Worm (Caenorhabditis elegans) whole organism, late embryonic: ENCODE data around the gene F28C1.1.

Experiments
- C38D4.7 ChIP-seq: fragments of 200-800 bp; sonication (Bioruptor generic); optimal IDR thresholded peaks from 2 replicates; lab custom pipeline; 2018; ENCODE audit warnings: mild to moderate bottlenecking, missing genetic modification characterization, moderate library complexity, missing compliant biosample characterization
- F13H6.1 ChIP-seq: sonication (generic microtip); optimal IDR thresholded peaks from 2 replicates; lab custom pipeline; 2016; ENCODE audit warnings: missing genetic modification characterization, missing compliant biosample characterization
- K02D7.2 ChIP-seq: sonication (generic microtip); optimal IDR thresholded peaks from 2 replicates; lab custom pipeline; 2017; ENCODE audit warnings: mild to moderate bottlenecking, missing genetic modification characterization, missing compliant biosample characterization
- T23F11.4 ChIP-seq: fragments of 200-800 bp; sonication (Bioruptor generic); optimal IDR thresholded peaks from 2 replicates; lab custom pipeline; 2018; ENCODE audit warnings: mild to moderate bottlenecking, missing genetic modification characterization, missing compliant biosample characterization
- ahr-1 ChIP-seq: sonication (generic microtip); optimal IDR thresholded peaks from 2 replicates; lab custom pipeline; 2016; ENCODE audit warnings: missing genetic modification characterization, missing compliant biosample characterization
- ama-1 ChIP-seq: fragments of 150-350 bp; optimal IDR thresholded peaks from 2 replicates; lab custom pipeline; 2014
- ceh-19 ChIP-seq: fragments of 200-800 bp; sonication (Bioruptor generic); optimal IDR thresholded peaks from 2 replicates; lab custom pipeline; 2018; ENCODE audit warnings: mild to moderate bottlenecking, missing genetic modification characterization, missing compliant biosample characterization
- ceh-2 ChIP-seq: sonication (generic microtip); optimal IDR thresholded peaks from 2 replicates; lab custom pipeline; 2016; ENCODE audit warnings: missing genotype, missing genetic modification characterization, missing compliant biosample characterization
- ceh-22 ChIP-seq: sonication (generic microtip); optimal IDR thresholded peaks from 2 replicates; lab custom pipeline; 2017; ENCODE audit warnings: missing biosample characterization, missing genetic modification characterization
- ceh-24 ChIP-seq: sonication (generic microtip); optimal IDR thresholded peaks from 2 replicates; lab custom pipeline; 2016; ENCODE audit warnings: mild to moderate bottlenecking, missing genetic modification characterization, missing compliant biosample characterization
- ceh-48 ChIP-seq: sonication (generic microtip); optimal IDR thresholded peaks from 2 replicates; lab custom pipeline; 2016; ENCODE audit warnings: missing genetic modification characterization, inconsistent platforms, missing compliant biosample characterization
- ceh-6 ChIP-seq: fragments of 200-800 bp; sonication (Bioruptor generic); optimal IDR thresholded peaks from 2 replicates; lab custom pipeline; 2018; ENCODE audit warnings: mild to moderate bottlenecking, missing genetic modification characterization, missing compliant biosample characterization
- ceh-9 ChIP-seq: sonication (generic microtip); optimal IDR thresholded peaks from 2 replicates; lab custom pipeline; 2016; ENCODE audit warnings: mild to moderate bottlenecking, missing genetic modification characterization, inconsistent platforms, missing compliant biosample characterization
- che-1 ChIP-seq: sonication (generic microtip); optimal IDR thresholded peaks from 2 replicates; lab custom pipeline; 2016; ENCODE audit warnings: mild to moderate bottlenecking, missing genetic modification characterization, missing compliant biosample characterization
- elt-2 ChIP-seq: sonication (generic microtip); optimal IDR thresholded peaks from 2 replicates; lab custom pipeline; 2016; ENCODE audit warnings: missing genetic modification reagents, missing genetic modification characterization, missing compliant biosample characterization
- ets-4 ChIP-seq: sonication (generic microtip); optimal IDR thresholded peaks from 2 replicates; lab custom pipeline; 2016; ENCODE audit warnings: missing genetic modification characterization, missing compliant biosample characterization
- eyg-1 ChIP-seq: sonication (generic microtip); optimal IDR thresholded peaks from 2 replicates; lab custom pipeline; 2016; ENCODE audit warnings: missing genotype, missing genetic modification characterization, missing compliant biosample characterization
- fax-1 ChIP-seq: sonication (generic microtip); optimal IDR thresholded peaks from 2 replicates; lab custom pipeline; 2016; ENCODE audit warnings: missing genotype, missing genetic modification characterization, missing compliant biosample characterization
- fkh-10 ChIP-seq: fragments of 150-350 bp; optimal IDR thresholded peaks from 2 replicates; lab custom pipeline; 2014; ENCODE audit warnings: missing biosample characterization, missing genetic modification reagents, missing genetic modification characterization
- fkh-6 ChIP-seq: sonication (generic microtip); optimal IDR thresholded peaks from 2 replicates; lab custom pipeline; 2016; ENCODE audit warnings: missing genetic modification characterization, missing compliant biosample characterization
- hlh-13 ChIP-seq: fragments of 200-800 bp; sonication (Bioruptor generic); optimal IDR thresholded peaks from 2 replicates; lab custom pipeline; 2018; ENCODE audit warnings: mild to moderate bottlenecking, missing genetic modification characterization, missing compliant biosample characterization
- hlh-15 ChIP-seq: sonication (generic microtip); optimal IDR thresholded peaks from 2 replicates; lab custom pipeline; 2016; ENCODE audit warnings: missing genetic modification characterization, missing compliant biosample characterization
- hlh-30 ChIP-seq: sonication (generic microtip); optimal IDR thresholded peaks from 2 replicates; lab custom pipeline; 2017; ENCODE audit warnings: antibody characterized with exemption, missing genetic modification characterization, missing compliant biosample characterization; ENCODE audit not compliant: insufficient read depth
- hlh-8 ChIP-seq: sonication (generic microtip); optimal IDR thresholded peaks from 2 replicates; lab custom pipeline; 2016; ENCODE audit warnings: missing genotype, missing genetic modification characterization, missing compliant biosample characterization
- mec-3 ChIP-seq: sonication (generic microtip); optimal IDR thresholded peaks from 2 replicates; lab custom pipeline; 2016; ENCODE audit warnings: borderline replicate concordance, missing genetic modification characterization, missing compliant biosample characterization
- nfya-1 ChIP-seq: sonication (generic microtip); optimal IDR thresholded peaks from 2 replicates; lab custom pipeline; 2017; ENCODE audit warnings: missing genetic modification characterization, mild to moderate bottlenecking, missing compliant biosample characterization, antibody characterized with exemption, moderate library complexity
- odd-2 ChIP-seq: sonication (generic microtip); optimal IDR thresholded peaks from 2 replicates; lab custom pipeline; 2017; ENCODE audit warnings: antibody characterized with exemption, mild to moderate bottlenecking, missing genetic modification characterization, missing compliant biosample characterization
- pat-9 ChIP-seq: fragments of 200-800 bp; sonication (Bioruptor generic); optimal IDR thresholded peaks from 2 replicates; lab custom pipeline; 2018; ENCODE audit warnings: mild to moderate bottlenecking, missing genetic modification characterization, moderate library complexity, missing compliant biosample characterization
- pha-4 ChIP-seq: fragments of 150-350 bp; optimal IDR thresholded peaks from 2 replicates; lab custom pipeline; 2018; ENCODE audit warnings: missing biosample characterization, missing genetic modification reagents, missing genetic modification characterization
- pros-1 ChIP-seq: fragments of 150-350 bp; optimal IDR thresholded peaks from 2 replicates; lab custom pipeline; 2014; ENCODE audit warnings: missing biosample characterization, missing genetic modification reagents, missing genetic modification characterization
- ref-2 ChIP-seq: sonication (generic microtip); optimal IDR thresholded peaks from 2 replicates; lab custom pipeline; 2016; ENCODE audit warnings: missing genetic modification characterization, missing compliant biosample characterization
- rnt-1 ChIP-seq: sonication (generic microtip); optimal IDR thresholded peaks from 2 replicates; lab custom pipeline; 2016; ENCODE audit warnings: missing genetic modification characterization, missing compliant biosample characterization
- sox-2 ChIP-seq: fragments of 200-800 bp; sonication (Bioruptor generic); IDR thresholded peaks from 2 replicates; pipeline ENCODE4 v1.3.6; 2022; ENCODE audit warnings: missing genetic modification reagents, missing genetic modification characterization, missing compliant biosample characterization
- syd-9 ChIP-seq: sonication (generic microtip); optimal IDR thresholded peaks from 2 replicates; lab custom pipeline; 2016; ENCODE audit warnings: mild to moderate bottlenecking, missing genetic modification characterization, moderate library complexity, missing compliant biosample characterization
- tbx-2 ChIP-seq: sonication (generic microtip); optimal IDR thresholded peaks from 2 replicates; lab custom pipeline; 2016; ENCODE audit warnings: missing genetic modification characterization, missing compliant biosample characterization
- tbx-7 ChIP-seq: sonication (generic microtip); optimal IDR thresholded peaks from 2 replicates; lab custom pipeline; 2016; ENCODE audit warnings: missing genotype, missing genetic modification characterization, missing compliant biosample characterization
- ttx-3 ChIP-seq: sonication (generic microtip); optimal IDR thresholded peaks from 2 replicates; lab custom pipeline; 2016; ENCODE audit warnings: missing genetic modification reagents, missing genetic modification characterization, missing compliant biosample characterization
- unc-55 ChIP-seq: sonication (generic microtip); optimal IDR thresholded peaks from 2 replicates; lab custom pipeline; 2017; ENCODE audit warnings: missing biosample characterization, missing genetic modification reagents, missing genetic modification characterization
- unc-86 ChIP-seq: sonication (generic microtip); optimal IDR thresholded peaks from 2 replicates; lab custom pipeline; 2016; ENCODE audit warnings: missing genetic modification characterization, missing compliant biosample characterization
- zip-5 ChIP-seq: sonication (generic microtip); optimal IDR thresholded peaks from 2 replicates; lab custom pipeline; 2016; ENCODE audit warnings: missing genetic modification characterization, missing compliant biosample characterization
- ztf-16 ChIP-seq: sonication (generic microtip); optimal IDR thresholded peaks from 2 replicates; lab custom pipeline; 2017; ENCODE audit warnings: missing genetic modification characterization, missing compliant biosample characterization

Gene F28C1.1

ce11 chrV:12412321-12412720 is 38.3 kb upstream of the F28C1.1 start:
- TF ChIP-seq ztf-16 (tag; lab: Kevin White, UChicago) (no peak), zip-5 (tag; lab: Kevin White, UChicago) (no peak), C38D4.7 (GFP tag; lab: Kevin White, UChicago) (no peak), pat-9 (no peak), unc-86 (tag; lab: Kevin White, UChicago) (no peak), F13H6.1 (tag; lab: Kevin White, UChicago) (no peak), sox-2 (GFP tag; lab: Robert Waterston, UW) (no peak), elt-2 (no peak)

DNA sequence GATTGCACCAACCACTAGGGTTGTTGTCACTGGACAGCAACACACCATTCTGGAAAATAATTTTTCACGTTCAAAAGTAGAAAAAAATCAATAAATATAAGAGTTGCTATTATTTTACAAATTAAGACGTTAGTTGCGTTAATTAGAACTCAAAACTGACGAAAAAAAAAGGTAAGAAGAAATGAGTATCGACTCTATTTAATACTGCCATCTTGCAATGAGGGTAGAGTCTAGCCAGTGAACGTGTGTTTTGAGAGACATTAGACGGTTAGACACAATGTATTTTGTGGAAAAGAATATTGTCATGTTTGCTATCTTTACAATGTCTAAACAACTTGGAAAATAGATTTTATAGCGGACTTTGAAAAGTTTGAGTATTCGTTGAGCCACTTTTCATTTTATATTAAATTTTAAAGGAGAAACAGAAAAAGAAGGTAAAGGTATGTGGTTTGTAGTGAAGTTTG is 36.9 kb upstream of the F28C1.1 start, which contains the start of gene cdr-6:
Gene cdr-6 (minus strand): TSS at position 51 of the 464 bp plus-strand sequence.
- no peak for TF ChIP-seq ama-1 (lab: Kevin White, UChicago)
- TF ChIP-seq che-1 (tag; lab: Kevin White, UChicago): no peak
- TF ChIP-seq pros-1 (tag; lab: Kevin White, UChicago): no peak
- TF ChIP-seq unc-55: no peak
- no peak for TF ChIP-seq ahr-1 (tag; lab: Kevin White, UChicago)
- no peak for TF ChIP-seq ceh-2 (tag; lab: Kevin White, UChicago)
- TF ChIP-seq pat-9: no peak
- TF ChIP-seq ttx-3 (tag; lab: Kevin White, UChicago): no peak
- no peak for TF ChIP-seq zip-5 (tag; lab: Kevin White, UChicago)
- no peak for TF ChIP-seq rnt-1 (tag; lab: Kevin White, UChicago)
- no peak for TF ChIP-seq hlh-13 (GFP tag; lab: Kevin White, UChicago)
- TF ChIP-seq hlh-30 (tag; lab: Kevin White, UChicago): no peak
- TF ChIP-seq F13H6.1 (tag; lab: Kevin White, UChicago): no peak
- TF ChIP-seq ceh-9 (tag; lab: Kevin White, UChicago): no peak
- TF ChIP-seq fax-1 (tag; lab: Kevin White, UChicago): no peak
- TF ChIP-seq K02D7.2 (tag; lab: Kevin White, UChicago): no peak
- no peak for TF ChIP-seq hlh-15
- TF ChIP-seq ref-2: no peak
- no peak for TF ChIP-seq odd-2 (tag; lab: Kevin White, UChicago)

- TF ChIP-seq hlh-15 (no peak), hlh-13 (GFP tag; lab: Kevin White, UChicago) (no peak), ztf-16 (tag; lab: Kevin White, UChicago) (no peak), F13H6.1 (tag; lab: Kevin White, UChicago) (no peak), ceh-22 (no peak), tbx-2 (tag; lab: Kevin White, UChicago) (no peak), ceh-24 (no peak), T23F11.4 (GFP tag; lab: Kevin White, UChicago) (no peak), K02D7.2 (tag; lab: Kevin White, UChicago) (no peak), ceh-19 (GFP tag; lab: Kevin White, UChicago) (no peak), unc-55 (no peak), ceh-48 (tag; lab: Kevin White, UChicago) (no peak), mec-3 (tag; lab: Kevin White, UChicago) (no peak), hlh-8 (tag; lab: Kevin White, UChicago) (no peak), unc-86 (tag; lab: Kevin White, UChicago) (no peak), ceh-6 (GFP tag; lab: Kevin White, UChicago) (no peak), ceh-9 (tag; lab: Kevin White, UChicago) (no peak), pat-9 (no peak), fkh-10 (GFP tag; lab: Kevin White, UChicago) (no peak), pha-4 (tag; lab: Kevin White, UChicago) (no peak)
These were observed 36.2 kb upstream of the F28C1.1 start for ce11 chrV:12414362-12414761.

- TF ChIP-seq fkh-6 (tag; lab: Kevin White, UChicago): no peak
- TF ChIP-seq syd-9 (tag; lab: Kevin White, UChicago): no peak
- TF ChIP-seq eyg-1 (tag; lab: Kevin White, UChicago): no peak
- no peak for TF ChIP-seq tbx-7 (tag; lab: Kevin White, UChicago)
- TF ChIP-seq nfya-1 (tag; lab: Kevin White, UChicago): no peak
- no peak for TF ChIP-seq K02D7.2 (tag; lab: Kevin White, UChicago)
- no peak for TF ChIP-seq mec-3 (tag; lab: Kevin White, UChicago)
- TF ChIP-seq ets-4 (tag; lab: Kevin White, UChicago): no peak
- no peak for TF ChIP-seq hlh-13 (GFP tag; lab: Kevin White, UChicago)
These were observed 34.9 kb upstream of the F28C1.1 start, which contains the start of gene cdr-2 for ce11 chrV:12415656-12416055. cdr-2 (minus strand) TSS chrV:12415709.
